Fruit fly (Drosophila melanogaster) whole organism, pupa: ENCODE measurements around the gene Eig71Ej.

Experiments used
- CG10348 ChIP-seq: fragments of 200-800 bp; sonication (Bioruptor generic); IDR thresholded peaks from 2 replicates; pipeline ENCODE4 v1.3.6; 2022; ENCODE audit warnings: missing biosample characterization, missing genetic modification characterization
- CG12605 ChIP-seq: fragments of 200-800 bp; sonication (Bioruptor generic); IDR thresholded peaks from 2 replicates; pipeline ENCODE4 v1.3.6; 2022; ENCODE audit warnings: missing biosample characterization, missing genetic modification characterization
- CG15710 ChIP-seq: fragments of 200-800 bp; sonication (Bioruptor generic); optimal IDR thresholded peaks from 2 replicates; lab custom pipeline; 2018; ENCODE audit warnings: missing biosample characterization, mild to moderate bottlenecking, missing genetic modification characterization, moderate library complexity
- CG17806 ChIP-seq: fragments of 200-800 bp; sonication (Bioruptor generic); optimal IDR thresholded peaks from 2 replicates; lab custom pipeline; 2018; ENCODE audit warnings: missing biosample characterization, mild to moderate bottlenecking, missing genetic modification characterization, moderate library complexity
- CG4496 ChIP-seq: fragments of 200-800 bp; sonication (Bioruptor generic); IDR thresholded peaks from 3 replicates; pipeline ENCODE4 v1.3.6; 2022; ENCODE audit warnings: missing biosample characterization, missing genetic modification characterization
- CG9948 ChIP-seq: fragments of 200-800 bp; sonication (Bioruptor generic); optimal IDR thresholded peaks from 2 replicates; lab custom pipeline; 2018; ENCODE audit warnings: missing biosample characterization, mild to moderate bottlenecking, missing genetic modification characterization, moderate library complexity
- D1 ChIP-seq: fragments of 200-800 bp; sonication (Bioruptor generic); optimal IDR thresholded peaks from 2 replicates; lab custom pipeline; 2018; ENCODE audit warnings: missing biosample characterization, mild to moderate bottlenecking, missing genetic modification characterization, moderate library complexity
- EcR ChIP-seq: fragments of 200-800 bp; sonication (Bioruptor generic); optimal IDR thresholded peaks from 3 replicates; lab custom pipeline; 2019; ENCODE audit warnings: missing biosample characterization, missing genetic modification characterization, mild to moderate bottlenecking, moderate library complexity, missing genetic modification reagents
- Ets98B ChIP-seq: fragments of 200-800 bp; sonication (Bioruptor generic); IDR thresholded peaks from 2 replicates; pipeline ENCODE4 v1.3.6; 2022; ENCODE audit warnings: missing biosample characterization, missing genetic modification characterization
- Pif1A ChIP-seq: fragments of 200-800 bp; sonication (Bioruptor generic); optimal IDR thresholded peaks from 3 replicates; lab custom pipeline; 2016; ENCODE audit warnings: missing biosample characterization, missing genetic modification characterization
- Pif1B ChIP-seq: fragments of 200-800 bp; sonication (Bioruptor generic); optimal IDR thresholded peaks from 3 replicates; lab custom pipeline; 2016; ENCODE audit warnings: missing biosample characterization, missing genetic modification characterization
- Snoo ChIP-seq: fragments of 200-800 bp; sonication (Bioruptor generic); optimal IDR thresholded peaks from 3 replicates; lab custom pipeline; 2017; ENCODE audit warnings: missing biosample characterization, mild to moderate bottlenecking, missing genetic modification characterization, inconsistent platforms
- fd96Ca ChIP-seq: fragments of 200-800 bp; sonication (Bioruptor generic); IDR thresholded peaks from 3 replicates; pipeline ENCODE4 v1.3.6; 2022; ENCODE audit warnings: missing biosample characterization, missing genetic modification characterization
- gl ChIP-seq: fragments of 200-800 bp; sonication (Bioruptor generic); optimal IDR thresholded peaks from 2 replicates; lab custom pipeline; 2018; ENCODE audit warnings: missing biosample characterization, mild to moderate bottlenecking, missing genetic modification characterization

DNA sequence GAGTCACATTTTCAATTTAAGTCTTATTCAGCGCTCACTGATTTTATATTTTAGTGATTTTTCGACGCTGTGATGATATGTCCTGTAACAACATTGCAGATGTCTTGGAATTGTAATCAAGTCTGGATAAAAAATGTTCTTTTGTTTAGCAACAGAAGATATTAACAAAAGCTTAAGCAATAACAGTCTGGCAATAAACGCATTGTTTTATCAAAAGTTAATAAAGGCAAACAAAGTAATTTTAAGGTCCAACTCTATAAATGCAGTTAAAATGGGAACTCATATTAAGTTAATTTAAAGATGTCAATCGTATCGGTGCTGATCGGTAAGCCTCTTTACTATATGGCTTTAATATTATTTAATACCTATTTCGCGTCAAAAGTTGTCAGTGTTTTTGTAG, 752 bp upstream of the Eig71Ej start, which contains the start of gene CG43082:
- TF ChIP-seq CG15710 (tag; lab: Kevin White, UChicago) (no peak), fd96Ca (GFP tag; lab: Robert Waterston, UW) (no peak), gl (tag; lab: Kevin White, UChicago) (no peak), CG9948 (tag; lab: Kevin White, UChicago) (no peak), CG10348 (no peak), Snoo (tag; lab: Kevin White, UChicago) (no peak), Pif1A (GFP tag; lab: Kevin White, UChicago) (no peak), Ets98B (GFP tag; lab: Robert Waterston, UW) (no peak), CG12605 (GFP tag; lab: Robert Waterston, UW) (no peak), CG17806 (no peak), EcR (GFP tag; lab: Kevin White, UChicago) (no peak), CG4496 (GFP tag; lab: Robert Waterston, UW) (no peak), D1 (tag; lab: Kevin White, UChicago) (no peak), Pif1B (no peak)
